Fruit fly (Drosophila melanogaster): ENCODE data around the gene sens-2.

The sens-2 gene

DNA sequence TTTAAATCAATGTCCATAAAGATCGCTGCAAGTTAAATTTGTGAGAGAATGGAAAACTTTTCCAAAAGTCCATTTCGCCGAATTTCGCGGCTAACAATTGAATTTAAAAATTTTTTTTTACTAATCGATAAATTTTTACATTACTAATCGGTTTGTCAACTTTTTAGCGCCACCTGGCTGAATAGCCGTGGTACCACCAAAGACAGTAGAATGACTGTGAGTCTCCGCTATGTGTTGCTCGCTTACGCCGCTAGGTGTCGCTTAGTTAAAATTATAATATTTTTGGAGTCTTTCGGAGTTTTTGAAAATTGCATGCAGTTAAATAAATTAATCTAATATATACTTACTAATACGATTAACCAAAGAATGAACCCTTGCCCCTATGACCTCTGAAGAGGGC is 24.3 kb upstream of the sens-2 start (continued):
- peak; percentile 44 for TF ChIP-seq CG9817 (tag; optimal IDR thresholded peaks at IDR 0.05)
- no peak for TF ChIP-seq CG4707 (GFP tag; optimal IDR thresholded peaks at IDR 0.05)
- peak; percentile 51 to 52 for TF ChIP-seq dpn (GFP tag; optimal IDR thresholded peaks at IDR 0.05)
- TF ChIP-seq Bteb2 (GFP tag; optimal IDR thresholded peaks at IDR 0.05), result no peak
- TF ChIP-seq grn (GFP tag; optimal IDR thresholded peaks at IDR 0.05), result no peak
- no peak for TF ChIP-seq da (GFP tag; optimal IDR thresholded peaks at IDR 0.05)
- TF ChIP-seq onecut (GFP tag; IDR thresholded peaks at IDR 0.05), result peak; percentile 69
- TF ChIP-seq CG13894 (tag; optimal IDR thresholded peaks at IDR 0.05), result no peak
- peak; percentile 20; the same call in 1 of the 2 replicates for TF ChIP-seq CG10366 (GFP tag; IDR thresholded peaks at IDR 0.05)
- no peak for TF ChIP-seq BtbVII (GFP tag; optimal IDR thresholded peaks at IDR 0.05)
- TF ChIP-seq CG2129 (GFP tag; IDR thresholded peaks at IDR 0.05; ENCODE audit: partially characterized antibody), result no peak
- no peak for TF ChIP-seq lab (GFP tag; optimal IDR thresholded peaks at IDR 0.05)
- peak; percentile 40 for TF ChIP-seq NfI (GFP tag; optimal IDR thresholded peaks at IDR 0.05)
- TF ChIP-seq vvl (GFP tag; IDR thresholded peaks at IDR 0.05), result peak; percentile 70; the same call in 1 of the 2 replicates
- peak; percentile 69 for TF ChIP-seq Rfx (GFP tag; IDR thresholded peaks at IDR 0.05)
- TF ChIP-seq CG15011 (GFP tag; optimal IDR thresholded peaks at IDR 0.05), result no peak
- TF ChIP-seq CG7372 (GFP tag; IDR thresholded peaks at IDR 0.05), result no peak
- TF ChIP-seq CG3995 (GFP tag; optimal IDR thresholded peaks at IDR 0.05), result no peak
- TF ChIP-seq CG1233 (GFP tag; optimal IDR thresholded peaks at IDR 0.05), result no peak
- TF ChIP-seq repo (GFP tag; optimal IDR thresholded peaks at IDR 0.05), result no peak
- TF ChIP-seq Deaf1 (tag; optimal IDR thresholded peaks at IDR 0.05), result no peak
- TF ChIP-seq Hmx (GFP tag; optimal IDR thresholded peaks at IDR 0.05), result no peak
- TF ChIP-seq ERR (GFP tag; optimal IDR thresholded peaks at IDR 0.05), result no peak
- TF ChIP-seq Sin3A (optimal IDR thresholded peaks at IDR 0.05), result no peak
- TF ChIP-seq CG6272 (GFP tag; IDR thresholded peaks at IDR 0.05), result no peak
- TF ChIP-seq Rx (GFP tag; IDR thresholded peaks at IDR 0.05), result no peak
- TF ChIP-seq CG15601 (tag; optimal IDR thresholded peaks at IDR 0.05), result peak; percentile 65
- TF ChIP-seq CG17829 (tag; optimal IDR thresholded peaks at IDR 0.05), result peak; percentile 72
- TF ChIP-seq NC2α (GFP tag; optimal IDR thresholded peaks at IDR 0.05), result no peak
- TF ChIP-seq CG34224 (GFP tag; IDR thresholded peaks at IDR 0.05; ENCODE audit: partially characterized antibody), result 0 out of 3 replicates have a peak, but pooled peaks have one; percentile 17
- no peak for TF ChIP-seq Nf-YA (GFP tag; IDR thresholded peaks at IDR 0.05)
- peak; percentile 82 for TF ChIP-seq CG2116 (GFP tag; optimal IDR thresholded peaks at IDR 0.05)
- TF ChIP-seq tll (GFP tag; optimal IDR thresholded peaks at IDR 0.05), result no peak
- TF ChIP-seq CG2712 (tag; optimal IDR thresholded peaks at IDR 0.05), result peak; percentile 65
- TF ChIP-seq YL-1 (GFP tag; optimal IDR thresholded peaks at IDR 0.05), result no peak
- TF ChIP-seq Awh (GFP tag; IDR thresholded peaks at IDR 0.05), result no peak
- no peak for TF ChIP-seq CG8359 (GFP tag; optimal IDR thresholded peaks at IDR 0.05; ENCODE audit: borderline replicate concordance)
- no peak for TF ChIP-seq ham (GFP tag; IDR thresholded peaks at IDR 0.05)
- TF ChIP-seq Dbx (GFP tag; IDR thresholded peaks at IDR 0.05), result peak; percentile 55; the same call in 1 of the 3 replicates
- TF ChIP-seq CG15696 (tag; optimal IDR thresholded peaks at IDR 0.05), result peak; percentile 55
- peak; percentile 18 for TF ChIP-seq pum (GFP tag; optimal IDR thresholded peaks at IDR 0.05)
- TF ChIP-seq az2 (GFP tag; optimal IDR thresholded peaks at IDR 0.05), result peak; percentile 43
- no peak for TF ChIP-seq CG6689 (GFP tag; IDR thresholded peaks at IDR 0.05)
- 0 out of 2 replicates have a peak, but pooled peaks have one; percentile 7 for TF ChIP-seq MBD-R2 (GFP tag; IDR thresholded peaks at IDR 0.05)
- TF ChIP-seq insv (GFP tag; optimal IDR thresholded peaks at IDR 0.05), result peak in 1 of 2 experiments; percentile 51
- TF ChIP-seq salm (tag; optimal IDR thresholded peaks at IDR 0.05), result no peak
- no peak for TF ChIP-seq D19A (tag; optimal IDR thresholded peaks at IDR 0.05)
- no peak for TF ChIP-seq CG17186 (GFP tag; optimal IDR thresholded peaks at IDR 0.05)
- TF ChIP-seq CG11398 (GFP tag; optimal IDR thresholded peaks at IDR 0.05), result no peak
- TF ChIP-seq CG14441 (GFP tag; IDR thresholded peaks at IDR 0.05), result peak; percentile 44; the same call in 1 of the 2 replicates
- TF ChIP-seq E2f2 (GFP tag; IDR thresholded peaks at IDR 0.05), result peak; percentile 96
- peak; percentile 63 for TF ChIP-seq nmo (GFP tag; optimal IDR thresholded peaks at IDR 0.05)

Measured in whole organism, embryonic.